Fruit fly (Drosophila melanogaster) whole organism, embryonic: ENCODE measurements around the gene Cby.

ENCODE experiments used
- Ada2b ChIP-seq: fragments of 200-800 bp; sonication (Bioruptor generic); IDR thresholded peaks from 2 replicates; pipeline ENCODE4 v1.3.6; 2022; ENCODE audit warnings: missing biosample characterization, missing genetic modification characterization
- CG10959 ChIP-seq: fragments of 200-800 bp; sonication (Bioruptor generic); IDR thresholded peaks from 2 replicates; pipeline ENCODE4 v1.3.6; 2022; ENCODE audit warnings: missing biosample characterization, missing genetic modification characterization
- CG12219 ChIP-seq: fragments of 200-800 bp; sonication (Bioruptor generic); optimal IDR thresholded peaks from 3 replicates; lab custom pipeline; 2018; ENCODE audit warnings: missing biosample characterization, mild to moderate bottlenecking, missing genetic modification characterization
- CG12769 ChIP-seq: fragments of 200-800 bp; sonication (Bioruptor generic); optimal IDR thresholded peaks from 2 replicates; lab custom pipeline; 2019; ENCODE audit warnings: missing biosample characterization, mild to moderate bottlenecking, missing genetic modification characterization, moderate library complexity
- CG13287 ChIP-seq: fragments of 200-800 bp; sonication (Bioruptor generic); IDR thresholded peaks from 2 replicates; pipeline ENCODE4 v1.3.6; 2022; ENCODE audit warnings: missing biosample characterization, missing genetic modification characterization; ENCODE audit not compliant: partially characterized antibody
- CG1603 ChIP-seq: fragments of 200-800 bp; sonication (Bioruptor generic); optimal IDR thresholded peaks from 2 replicates; lab custom pipeline; 2019; ENCODE audit warnings: missing biosample characterization, mild to moderate bottlenecking, missing genetic modification characterization, moderate library complexity
- CG16813 ChIP-seq: fragments of 200-800 bp; sonication (Bioruptor generic); IDR thresholded peaks from 3 replicates; pipeline ENCODE4 v1.3.6; 2022; ENCODE audit warnings: missing biosample characterization, missing genetic modification characterization; ENCODE audit not compliant: partially characterized antibody
- CG17568 ChIP-seq: fragments of 200-800 bp; sonication (Bioruptor generic); optimal IDR thresholded peaks from 2 replicates; lab custom pipeline; 2018; ENCODE audit warnings: missing biosample characterization, mild to moderate bottlenecking, missing genetic modification characterization, moderate library complexity
- CG32532 ChIP-seq: fragments of 200-800 bp; sonication (Bioruptor generic); IDR thresholded peaks from 2 replicates; pipeline ENCODE4 v1.3.6; 2022; ENCODE audit warnings: missing biosample characterization, missing genetic modification characterization
- CG3838 ChIP-seq: fragments of 200-800 bp; sonication (Bioruptor generic); optimal IDR thresholded peaks from 3 replicates; lab custom pipeline; 2016; ENCODE audit warnings: missing biosample characterization, missing genetic modification characterization
- CG7372 ChIP-seq: fragments of 200-800 bp; sonication (Bioruptor generic); IDR thresholded peaks from 2 replicates; pipeline ENCODE4 v1.3.6; 2022; ENCODE audit warnings: missing biosample characterization, missing genetic modification characterization
- CG7839 ChIP-seq: fragments of 200-800 bp; sonication (Bioruptor generic); optimal IDR thresholded peaks from 3 replicates; lab custom pipeline; 2018; ENCODE audit warnings: missing biosample characterization, mild to moderate bottlenecking, missing genetic modification characterization, moderate library complexity
- CrebB ChIP-seq: fragments of 200-800 bp; sonication (Bioruptor generic); optimal IDR thresholded peaks from 3 replicates; lab custom pipeline; 2018; ENCODE audit warnings: missing biosample characterization, mild to moderate bottlenecking, missing genetic modification characterization
- Dip2 ChIP-seq: fragments of 200-800 bp; sonication (Bioruptor generic); IDR thresholded peaks from 2 replicates; pipeline ENCODE4 v1.3.6; 2022; ENCODE audit warnings: missing biosample characterization, missing genetic modification characterization
- Gug ChIP-seq: fragments of 200-800 bp; sonication (Bioruptor generic); IDR thresholded peaks from 4 replicates; pipeline ENCODE4 v1.3.6; 2022; ENCODE audit warnings: missing biosample characterization, missing genetic modification characterization
- HLH3B ChIP-seq: fragments of 200-800 bp; sonication (Bioruptor generic); IDR thresholded peaks from 2 replicates; pipeline ENCODE4 v1.3.6; 2022; ENCODE audit warnings: missing biosample characterization, missing genetic modification characterization
- Hr51 ChIP-seq, 2 experiments: fragments of 200-800 bp; sonication (Bioruptor generic); optimal IDR thresholded peaks; 2 replicates in 1 of 2; 3 replicates in 1 of 2; lab custom pipeline; 2016 to 2018; ENCODE audit warnings: missing biosample characterization in 2 of 2, missing genetic modification characterization in 2 of 2, mild to moderate bottlenecking in 1 of 2, moderate library complexity in 1 of 2
- Hsf ChIP-seq: fragments of 200-800 bp; sonication (Bioruptor generic); optimal IDR thresholded peaks from 3 replicates; lab custom pipeline; 2016; ENCODE audit warnings: missing biosample characterization, missing genetic modification characterization
- Jarid2 ChIP-seq: fragments of 200-800 bp; sonication (Bioruptor generic); optimal IDR thresholded peaks from 3 replicates; lab custom pipeline; 2017; ENCODE audit warnings: mild to moderate bottlenecking, missing biosample characterization, missing genetic modification reagents, missing genetic modification characterization
- Neu2 ChIP-seq: fragments of 200-800 bp; sonication (Bioruptor generic); optimal IDR thresholded peaks from 3 replicates; lab custom pipeline; 2016; ENCODE audit warnings: missing biosample characterization, missing genetic modification characterization, borderline replicate concordance
- Oli ChIP-seq: fragments of 200-800 bp; sonication (Bioruptor generic); optimal IDR thresholded peaks from 2 replicates; lab custom pipeline; 2018; ENCODE audit warnings: missing biosample characterization, mild to moderate bottlenecking, missing genetic modification characterization, moderate library complexity
- Opbp ChIP-seq: fragments of 200-800 bp; sonication (Bioruptor generic); IDR thresholded peaks from 3 replicates; pipeline ENCODE4 v1.3.6; 2022; ENCODE audit warnings: missing biosample characterization, missing genetic modification characterization; ENCODE audit not compliant: partially characterized antibody
- Optix ChIP-seq: fragments of 200-800 bp; sonication (Bioruptor generic); IDR thresholded peaks from 3 replicates; pipeline ENCODE4 v1.3.6; 2022; ENCODE audit warnings: missing biosample characterization, missing genetic modification characterization
- Pdp1 ChIP-seq, 2 experiments: fragments of 200-800 bp; sonication (Bioruptor generic); optimal IDR thresholded peaks; 3 replicates each; lab custom pipeline; 2016; ENCODE audit warnings: missing biosample characterization in 2 of 2, missing genetic modification characterization in 2 of 2, mild to moderate bottlenecking in 1 of 2, moderate library complexity in 1 of 2
- Rx ChIP-seq: fragments of 200-800 bp; sonication (Bioruptor generic); IDR thresholded peaks from 2 replicates; pipeline ENCODE4 v1.3.6; 2022; ENCODE audit warnings: missing biosample characterization, missing genetic modification characterization
- Ssrp ChIP-seq: fragments of 200-800 bp; sonication (Bioruptor generic); optimal IDR thresholded peaks from 2 replicates; lab custom pipeline; 2018; ENCODE audit warnings: missing biosample characterization, mild to moderate bottlenecking, missing genetic modification characterization, moderate library complexity
- Xrp1 ChIP-seq: fragments of 200-800 bp; sonication (Bioruptor generic); IDR thresholded peaks from 2 replicates; pipeline ENCODE4 v1.3.6; 2022; ENCODE audit warnings: missing biosample characterization, missing genetic modification characterization
- ac ChIP-seq: fragments of 200-800 bp; sonication (Bioruptor generic); optimal IDR thresholded peaks from 3 replicates; lab custom pipeline; 2017; ENCODE audit warnings: missing biosample characterization, mild to moderate bottlenecking, missing genetic modification characterization
- ato ChIP-seq: fragments of 200-800 bp; sonication (Bioruptor generic); IDR thresholded peaks from 2 replicates; pipeline ENCODE4 v1.3.6; 2022; ENCODE audit warnings: missing biosample characterization, missing genetic modification characterization; ENCODE audit not compliant: partially characterized antibody
- bcd ChIP-seq: fragments of 200-800 bp; sonication (Bioruptor generic); optimal IDR thresholded peaks from 2 replicates; lab custom pipeline; 2017; ENCODE audit warnings: missing biosample characterization, mild to moderate bottlenecking, missing genetic modification characterization
- bowl ChIP-seq: fragments of 200-800 bp; sonication (Bioruptor generic); IDR thresholded peaks from 2 replicates; pipeline ENCODE4 v1.3.6; 2022; ENCODE audit warnings: missing biosample characterization, missing genetic modification characterization
- cad ChIP-seq: fragments of >200 bp; optimal IDR thresholded peaks from 2 replicates; lab custom pipeline; 2017; ENCODE audit warnings: missing biosample characterization, missing genetic modification characterization
- dmrt99B ChIP-seq: fragments of 200-800 bp; sonication (Bioruptor generic); optimal IDR thresholded peaks from 2 replicates; lab custom pipeline; 2018; ENCODE audit warnings: missing biosample characterization, mild to moderate bottlenecking, missing genetic modification characterization, moderate library complexity
- insv ChIP-seq, 2 experiments: fragments of 200-800 bp; sonication (Bioruptor generic); optimal IDR thresholded peaks; 3 replicates each; lab custom pipeline; 2016 to 2018; ENCODE audit warnings: missing biosample characterization in 2 of 2, missing genetic modification characterization in 2 of 2
- nau ChIP-seq: fragments of 200-800 bp; sonication (Bioruptor generic); optimal IDR thresholded peaks from 3 replicates; lab custom pipeline; 2017; ENCODE audit warnings: missing biosample characterization, mild to moderate bottlenecking, missing genetic modification characterization, missing genetic modification reagents
- nerfin-1 ChIP-seq: fragments of 200-800 bp; sonication (Bioruptor generic); optimal IDR thresholded peaks from 3 replicates; lab custom pipeline; 2019; ENCODE audit warnings: missing biosample characterization, mild to moderate bottlenecking, missing genetic modification characterization, moderate library complexity
- nerfin-2 ChIP-seq: fragments of 200-800 bp; sonication (Bioruptor generic); IDR thresholded peaks from 2 replicates; pipeline ENCODE4 v1.3.6; 2022; ENCODE audit warnings: missing biosample characterization, missing genetic modification characterization; ENCODE audit not compliant: partially characterized antibody
- pan ChIP-seq, 4 experiments: fragments of >200 bp in 3 of 4; fragments of 200-800 bp in 1 of 4; sonication (Bioruptor generic) in 1 of 4; optimal IDR thresholded peaks in 3 of 4; IDR thresholded peaks in 1 of 4; 2 replicates each; pipeline versions ENCODE4 v1.3.6 to Lab custom; 2017 to 2022; ENCODE audit warnings: missing biosample characterization in 2 of 4, missing genetic modification characterization in 2 of 4, mixed read lengths in 1 of 4
- pfk ChIP-seq: fragments of 200-800 bp; sonication (Bioruptor generic); optimal IDR thresholded peaks from 2 replicates; lab custom pipeline; 2018; ENCODE audit warnings: missing biosample characterization, mild to moderate bottlenecking, missing genetic modification characterization, moderate library complexity
- pita ChIP-seq: fragments of 200-800 bp; sonication (Bioruptor generic); optimal IDR thresholded peaks from 2 replicates; lab custom pipeline; 2017; ENCODE audit warnings: missing biosample characterization, mild to moderate bottlenecking, missing genetic modification characterization
- prd ChIP-seq, 3 experiments: fragments of >200 bp in 2 of 3; fragments of 200-800 bp in 1 of 3; sonication (Bioruptor generic) in 1 of 3; optimal IDR thresholded peaks in 2 of 3; IDR thresholded peaks in 1 of 3; 2 replicates in 2 of 3; 3 replicates in 1 of 3; pipeline versions ENCODE4 v1.3.6 to Lab custom; 2017 to 2022; ENCODE audit warnings: missing biosample characterization in 1 of 3, missing genetic modification characterization in 1 of 3
- pum ChIP-seq: fragments of 200-800 bp; sonication (Bioruptor generic); optimal IDR thresholded peaks from 2 replicates; lab custom pipeline; 2016; ENCODE audit warnings: missing biosample characterization, missing genetic modification characterization
- seq ChIP-seq: fragments of 200-800 bp; sonication (Bioruptor generic); IDR thresholded peaks from 2 replicates; pipeline ENCODE4 v1.3.6; 2022; ENCODE audit warnings: missing biosample characterization, missing genetic modification characterization
- slou ChIP-seq: fragments of 200-800 bp; sonication (Bioruptor generic); optimal IDR thresholded peaks from 3 replicates; lab custom pipeline; 2016; ENCODE audit warnings: missing biosample characterization, missing genetic modification characterization
- tio ChIP-seq: fragments of 200-800 bp; sonication (Bioruptor generic); optimal IDR thresholded peaks from 2 replicates; lab custom pipeline; 2017; ENCODE audit warnings: missing biosample characterization, missing genetic modification characterization, inconsistent platforms
- vnd ChIP-seq: fragments of 200-800 bp; sonication (Bioruptor generic); IDR thresholded peaks from 3 replicates; pipeline ENCODE4 v1.3.6; 2022; ENCODE audit warnings: missing biosample characterization, missing genetic modification characterization; ENCODE audit not compliant: partially characterized antibody
- zfh2 ChIP-seq: fragments of 200-800 bp; sonication (Bioruptor generic); optimal IDR thresholded peaks from 2 replicates; lab custom pipeline; 2016; ENCODE audit warnings: missing biosample characterization, missing genetic modification characterization

Gene Cby

dm6 chr3R:21862137-21862850 lies 5.5 kb upstream of the Cby start (continued):
- TF ChIP-seq insv (GFP tag; optimal IDR thresholded peaks at IDR 0.05; lab: Kevin White, UChicago): peak in 1 of 2 experiments; percentile 2
- no peak for TF ChIP-seq pan (optimal IDR thresholded peaks at IDR 0.05; lab: Kevin White, UChicago)
- peak in 1 of 2 experiments; percentile 69 for TF ChIP-seq pan (GFP tag; optimal IDR thresholded peaks at IDR 0.05 in 1 of 2, IDR thresholded peaks at IDR 0.05 in 1 of 2)
- peak; percentile 54 for TF ChIP-seq tio (GFP tag; lab: Kevin White, UChicago)
- peak; percentile 22; the same call in 1 of the 2 replicates for TF ChIP-seq Ada2b (GFP tag; lab: Robert Waterston, UW)
- no peak for TF ChIP-seq CG32532 (GFP tag; lab: Robert Waterston, UW)
- peak; percentile 48 for TF ChIP-seq ac (GFP tag; lab: Kevin White, UChicago)
- no peak for TF ChIP-seq CG16813 (GFP tag; lab: Robert Waterston, UW)
- peak; percentile 56; the same call in 2 of the 3 replicates for TF ChIP-seq Optix
- peak; percentile 52; the same call in 1 of the 2 replicates for TF ChIP-seq CG7372
- no peak for TF ChIP-seq Dip2 (GFP tag; lab: Robert Waterston, UW)
- TF ChIP-seq HLH3B: peak; percentile 60
- peak; percentile 11 for TF ChIP-seq Jarid2 (GFP tag; lab: Kevin White, UChicago)
- TF ChIP-seq dmrt99B (tag; lab: Kevin White, UChicago): peak; percentile 87
- TF ChIP-seq prd (optimal IDR thresholded peaks at IDR 0.05; lab: Kevin White, UChicago): no peak
- peak; percentile 77 for TF ChIP-seq prd (GFP tag; IDR thresholded peaks at IDR 0.05; lab: Robert Waterston, UW)
- peak; percentile 46; the same call in 1 of the 2 replicates for TF ChIP-seq seq (GFP tag; lab: Robert Waterston, UW)
- peak; percentile 85 for TF ChIP-seq CG12219 (GFP tag; lab: Kevin White, UChicago)
- TF ChIP-seq CG12769: peak; percentile 65
- peak in 1 of 2 experiments; percentile 86 for TF ChIP-seq Hr51 (GFP tag; optimal IDR thresholded peaks at IDR 0.05; lab: Kevin White, UChicago)
- no peak for TF ChIP-seq zfh2 (GFP tag; lab: Kevin White, UChicago)
- peak; percentile 55 for TF ChIP-seq Hsf (GFP tag; lab: Kevin White, UChicago)
- TF ChIP-seq nerfin-2 (GFP tag; lab: Robert Waterston, UW): no peak
- peak in 1 of 2 experiments; percentile 74 for TF ChIP-seq Pdp1 (GFP tag; optimal IDR thresholded peaks at IDR 0.05; lab: Kevin White, UChicago)
- TF ChIP-seq CrebB (tag; lab: Kevin White, UChicago): peak; percentile 62
- TF ChIP-seq CG1603 (tag; lab: Kevin White, UChicago): peak; percentile 96
- no peak for TF ChIP-seq CG3838 (GFP tag; lab: Kevin White, UChicago)
- peak; percentile 55 for TF ChIP-seq bcd (GFP tag; lab: Kevin White, UChicago)
- TF ChIP-seq Rx (GFP tag; lab: Robert Waterston, UW): peak; percentile 65
- no peak for TF ChIP-seq pfk (GFP tag; lab: Kevin White, UChicago)
- peak; percentile 88 for TF ChIP-seq Oli (tag; lab: Kevin White, UChicago)
- TF ChIP-seq CG17568: peak; percentile 56
- no peak for TF ChIP-seq cad (GFP tag; lab: Kevin White, UChicago)
- no peak for TF ChIP-seq bowl (GFP tag; lab: Robert Waterston, UW)
- peak; percentile 56 for TF ChIP-seq nau (GFP tag; lab: Kevin White, UChicago)
- no peak for TF ChIP-seq Opbp (GFP tag; lab: Robert Waterston, UW)
- TF ChIP-seq nerfin-1 (tag; lab: Kevin White, UChicago): peak; percentile 79
- TF ChIP-seq CG10959: peak; percentile 54
- TF ChIP-seq pita (GFP tag; lab: Kevin White, UChicago): no peak
- TF ChIP-seq slou (GFP tag; lab: Kevin White, UChicago): no peak
- TF ChIP-seq Gug: no peak; the same call in 3 of the 4 replicates
- peak; percentile 69 for TF ChIP-seq pum (GFP tag; lab: Kevin White, UChicago)
- TF ChIP-seq Neu2 (GFP tag; lab: Kevin White, UChicago): no peak
- peak; percentile 81 for TF ChIP-seq CG7839 (tag; lab: Kevin White, UChicago)
- TF ChIP-seq Xrp1 (GFP tag; lab: Robert Waterston, UW): peak; percentile 91
- TF ChIP-seq ato (GFP tag; lab: Robert Waterston, UW): no peak
- peak; percentile 89 for TF ChIP-seq Ssrp (tag; lab: Kevin White, UChicago)
- no peak for TF ChIP-seq vnd (GFP tag; lab: Robert Waterston, UW)
- no peak for TF ChIP-seq CG13287 (GFP tag; lab: Robert Waterston, UW)
